Worm (Caenorhabditis elegans) whole organism, mixed stage, embryonic: ENCODE measurements around the gene F58H1.3.
A peak's percentile ranks its signal among the peaks of the same experiment; 100 is the strongest.

Experiments used
- M03D4.4 ChIP-seq: sonication (generic microtip); optimal IDR thresholded peaks from 2 replicates; lab custom pipeline; 2017; ENCODE audit warnings: mild to moderate bottlenecking, missing genetic modification characterization, missing compliant biosample characterization
- bed-3 ChIP-seq: fragments of 200-800 bp; sonication (Bioruptor generic); optimal IDR thresholded peaks from 3 replicates; lab custom pipeline; 2018; ENCODE audit warnings: mild to moderate bottlenecking, missing genetic modification characterization, moderate library complexity, missing compliant biosample characterization
- blmp-1 ChIP-seq: fragments of 150-350 bp; optimal IDR thresholded peaks from 2 replicates; lab custom pipeline; 2014; ENCODE audit warnings: missing biosample characterization, missing genetic modification characterization
- ceh-39 ChIP-seq: fragments of 150-350 bp; optimal IDR thresholded peaks from 2 replicates; lab custom pipeline; 2014; ENCODE audit warnings: missing biosample characterization, missing genetic modification characterization
- ceh-43 ChIP-seq: fragments of 200-800 bp; sonication (Bioruptor generic); optimal IDR thresholded peaks from 2 replicates; lab custom pipeline; 2018; ENCODE audit warnings: mild to moderate bottlenecking, missing genetic modification characterization, moderate library complexity, missing compliant biosample characterization
- ceh-83 ChIP-seq: fragments of 200-800 bp; sonication (Bioruptor generic); optimal IDR thresholded peaks from 2 replicates; lab custom pipeline; 2018; ENCODE audit warnings: mild to moderate bottlenecking, missing genetic modification characterization, missing compliant biosample characterization
- ces-1 ChIP-seq: fragments of 150-350 bp; optimal IDR thresholded peaks from 2 replicates; lab custom pipeline; 2014; ENCODE audit warnings: missing biosample characterization, missing genetic modification reagents, missing genetic modification characterization
- cnd-1 ChIP-seq: fragments of 200-800 bp; sonication (Bioruptor generic); optimal IDR thresholded peaks from 2 replicates; lab custom pipeline; 2018; ENCODE audit warnings: mild to moderate bottlenecking, missing genetic modification characterization, missing compliant biosample characterization
- drap-1 ChIP-seq: fragments of 200-800 bp; sonication (Bioruptor generic); optimal IDR thresholded peaks from 3 replicates; lab custom pipeline; 2018; ENCODE audit warnings: mild to moderate bottlenecking, missing genetic modification characterization, missing compliant biosample characterization
- elt-3 ChIP-seq: fragments of 150-350 bp; optimal IDR thresholded peaks from 2 replicates; lab custom pipeline; 2014; ENCODE audit warnings: missing biosample characterization, missing genetic modification characterization
- flh-1 ChIP-seq: fragments of 200-800 bp; sonication (Bioruptor generic); optimal IDR thresholded peaks from 2 replicates; lab custom pipeline; 2018; ENCODE audit warnings: mild to moderate bottlenecking, missing genetic modification characterization, moderate library complexity, missing compliant biosample characterization
- ham-2 ChIP-seq: fragments of 200-800 bp; sonication (Bioruptor generic); optimal IDR thresholded peaks from 2 replicates; lab custom pipeline; 2018; ENCODE audit warnings: mild to moderate bottlenecking, missing genetic modification characterization, missing compliant biosample characterization
- hlh-1 ChIP-seq: fragments of 150-350 bp; optimal IDR thresholded peaks from 2 replicates; lab custom pipeline; 2014; ENCODE audit warnings: missing biosample characterization, missing genetic modification reagents, missing genetic modification characterization
- lin-13 ChIP-seq: fragments of 150-350 bp; optimal IDR thresholded peaks from 2 replicates; lab custom pipeline; 2014; ENCODE audit warnings: missing biosample characterization, missing genetic modification characterization
- lin-32 ChIP-seq: fragments of 200-800 bp; sonication (Bioruptor generic); optimal IDR thresholded peaks from 2 replicates; lab custom pipeline; 2018; ENCODE audit warnings: mild to moderate bottlenecking, missing genetic modification characterization, missing compliant biosample characterization
- lsy-2 ChIP-seq: fragments of 150-350 bp; optimal IDR thresholded peaks from 2 replicates; lab custom pipeline; 2014; ENCODE audit warnings: missing biosample characterization, missing genetic modification characterization
- mab-5 ChIP-seq: fragments of 150-350 bp; optimal IDR thresholded peaks from 2 replicates; lab custom pipeline; 2014; ENCODE audit warnings: missing biosample characterization, missing genetic modification characterization
- mep-1 ChIP-seq: fragments of 150-350 bp; optimal IDR thresholded peaks from 2 replicates; lab custom pipeline; 2017; ENCODE audit warnings: missing biosample characterization, missing genetic modification reagents, missing genetic modification characterization, inconsistent platforms
- mls-2 ChIP-seq: sonication (generic microtip); optimal IDR thresholded peaks from 2 replicates; lab custom pipeline; 2016; ENCODE audit warnings: mild to moderate bottlenecking, missing genetic modification characterization, moderate library complexity, missing compliant biosample characterization
- nhr-12 ChIP-seq: fragments of 150-350 bp; optimal IDR thresholded peaks from 2 replicates; lab custom pipeline; 2014; ENCODE audit warnings: missing biosample characterization, missing genetic modification characterization
- nhr-237 ChIP-seq: fragments of 150-350 bp; optimal IDR thresholded peaks from 2 replicates; lab custom pipeline; 2014; ENCODE audit warnings: missing biosample characterization, missing genetic modification characterization
- nhr-76 ChIP-seq: sonication (generic microtip); optimal IDR thresholded peaks from 2 replicates; lab custom pipeline; 2017; ENCODE audit warnings: missing biosample characterization, missing genetic modification characterization
- pha-4 ChIP-seq: fragments of 150-350 bp; optimal IDR thresholded peaks from 2 replicates; lab custom pipeline; 2018; ENCODE audit warnings: missing biosample characterization, missing genetic modification reagents, missing genetic modification characterization
- snpc-4 ChIP-seq: fragments of 150-350 bp; optimal IDR thresholded peaks from 2 replicates; lab custom pipeline; 2014; ENCODE audit warnings: missing biosample characterization, missing genetic modification characterization
- sptf-1 ChIP-seq: sonication (generic microtip); optimal IDR thresholded peaks from 2 replicates; lab custom pipeline; 2017; ENCODE audit warnings: mild to moderate bottlenecking, missing genetic modification characterization, moderate library complexity, missing compliant biosample characterization
- tbx-8 ChIP-seq: fragments of 200-800 bp; sonication (Bioruptor generic); optimal IDR thresholded peaks from 2 replicates; lab custom pipeline; 2018; ENCODE audit warnings: mild to moderate bottlenecking, missing genetic modification characterization, moderate library complexity, missing compliant biosample characterization
- unc-39 ChIP-seq: fragments of 150-350 bp; optimal IDR thresholded peaks from 2 replicates; lab custom pipeline; 2014; ENCODE audit warnings: missing biosample characterization, missing genetic modification characterization
- unc-62 ChIP-seq: fragments of 150-350 bp; optimal IDR thresholded peaks from 2 replicates; lab custom pipeline; 2014; ENCODE audit warnings: missing biosample characterization, missing genetic modification reagents, missing genetic modification characterization
- zip-8 ChIP-seq: fragments of 150-350 bp; optimal IDR thresholded peaks from 2 replicates; lab custom pipeline; 2014; ENCODE audit warnings: missing biosample characterization, missing genetic modification characterization
- ztf-11 ChIP-seq: fragments of 150-350 bp; optimal IDR thresholded peaks from 2 replicates; lab custom pipeline; 2014; ENCODE audit warnings: missing biosample characterization, missing genetic modification characterization

Gene F58H1.3

DNA sequence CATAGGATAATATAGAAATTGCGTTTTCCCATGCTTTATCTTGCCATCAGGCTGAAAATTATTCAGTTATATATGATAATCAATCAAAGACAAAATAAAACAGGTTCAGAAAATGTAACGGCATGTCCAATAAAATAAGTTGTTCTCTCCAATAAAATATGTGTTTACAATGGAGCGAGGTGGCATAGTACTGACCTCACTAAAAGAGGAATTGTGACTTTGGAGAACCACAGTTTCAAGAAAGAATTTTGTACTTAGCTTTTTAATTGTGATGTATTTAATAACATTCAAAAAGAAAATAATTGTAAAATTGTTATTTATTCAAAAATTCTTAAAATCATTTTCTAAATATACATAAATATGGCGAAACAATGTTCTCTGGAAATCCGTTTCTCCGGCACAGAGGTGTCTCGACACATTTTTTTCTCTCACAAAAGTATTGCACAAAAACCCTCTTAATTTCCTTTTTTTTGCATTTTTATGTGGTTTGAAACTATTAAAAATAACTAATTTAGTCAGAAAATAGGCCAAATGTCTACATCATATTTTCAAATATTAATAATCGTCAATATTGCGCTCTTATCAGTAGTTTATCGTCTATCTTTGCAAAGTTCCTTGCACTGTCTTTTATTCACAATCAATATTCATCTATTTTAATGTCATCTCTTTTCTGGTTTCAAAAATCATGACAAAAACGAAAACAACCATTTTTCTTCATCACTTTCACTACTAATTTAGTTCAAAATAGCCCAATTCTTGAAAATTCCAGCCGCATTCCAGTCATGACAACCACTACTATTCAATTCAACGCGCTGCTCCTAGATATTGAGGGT is at the start of gene F58H1.3, which contains the start of gene aman-2:
Gene F58H1.3, plus strand, starts transcription at position 783 of the 833 bp plus-strand sequence.
Gene aman-2, minus strand, starts transcription at position 51 of the 833 bp plus-strand sequence.
- no peak for TF ChIP-seq unc-62 (GFP tag; lab: Kevin White, UChicago)
- no peak for TF ChIP-seq ztf-11 (tag; lab: Kevin White, UChicago)
- no peak for TF ChIP-seq hlh-1
- TF ChIP-seq ceh-39 (tag; lab: Kevin White, UChicago), result peak; percentile 44
- peak; percentile 55 for TF ChIP-seq sptf-1 (tag; lab: Kevin White, UChicago)
- no peak for TF ChIP-seq mls-2 (tag; lab: Kevin White, UChicago)
- TF ChIP-seq mab-5 (tag; lab: Kevin White, UChicago), result no peak
- TF ChIP-seq bed-3 (GFP tag; lab: Kevin White, UChicago), result peak; percentile 8
- TF ChIP-seq unc-39 (tag; lab: Kevin White, UChicago), result no peak
- TF ChIP-seq blmp-1 (tag; lab: Kevin White, UChicago), result no peak
- no peak for TF ChIP-seq nhr-12 (tag; lab: Kevin White, UChicago)
- TF ChIP-seq mep-1 (tag; lab: Kevin White, UChicago), result peak; percentile 46
- TF ChIP-seq zip-8, result no peak
- TF ChIP-seq cnd-1, result peak; percentile 51
- TF ChIP-seq ceh-43 (GFP tag; lab: Kevin White, UChicago), result peak; percentile 21
- TF ChIP-seq lsy-2 (tag; lab: Kevin White, UChicago), result peak; percentile 31
- TF ChIP-seq drap-1 (GFP tag; lab: Kevin White, UChicago), result no peak
- TF ChIP-seq ces-1 (GFP tag; lab: Kevin White, UChicago), result peak; percentile 44
- peak; percentile 81 for TF ChIP-seq nhr-237 (tag; lab: Kevin White, UChicago)
- TF ChIP-seq ham-2 (GFP tag; lab: Kevin White, UChicago), result no peak
- peak; percentile 3 for TF ChIP-seq lin-32 (GFP tag; lab: Kevin White, UChicago)

DNA sequence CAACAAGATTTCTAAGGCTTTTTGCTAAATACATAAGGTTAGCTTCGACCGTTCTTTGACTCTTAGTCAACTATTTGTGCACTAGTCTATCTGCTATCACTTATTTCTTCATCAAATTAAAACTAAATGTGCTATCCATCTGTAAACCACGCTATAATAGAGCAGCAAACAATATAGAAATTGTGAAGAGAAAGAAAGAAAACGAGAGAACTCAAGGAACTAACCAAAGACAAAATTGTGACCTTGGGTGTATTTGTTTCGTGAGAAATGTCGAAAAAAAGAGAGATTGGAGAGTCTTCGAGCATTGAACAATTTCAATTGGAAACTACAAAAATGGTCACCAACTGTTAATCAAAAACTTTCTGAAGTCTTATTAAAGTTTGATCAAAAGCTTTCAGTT is 48.7 kb upstream of the F58H1.3 start:
- TF ChIP-seq lin-13 (tag; lab: Kevin White, UChicago), result no peak
- TF ChIP-seq mep-1 (tag; lab: Kevin White, UChicago), result no peak
- no peak for TF ChIP-seq ceh-39 (tag; lab: Kevin White, UChicago)
- no peak for TF ChIP-seq snpc-4
- TF ChIP-seq zip-8, result no peak
- TF ChIP-seq ceh-43 (GFP tag; lab: Kevin White, UChicago), result no peak

DNA sequence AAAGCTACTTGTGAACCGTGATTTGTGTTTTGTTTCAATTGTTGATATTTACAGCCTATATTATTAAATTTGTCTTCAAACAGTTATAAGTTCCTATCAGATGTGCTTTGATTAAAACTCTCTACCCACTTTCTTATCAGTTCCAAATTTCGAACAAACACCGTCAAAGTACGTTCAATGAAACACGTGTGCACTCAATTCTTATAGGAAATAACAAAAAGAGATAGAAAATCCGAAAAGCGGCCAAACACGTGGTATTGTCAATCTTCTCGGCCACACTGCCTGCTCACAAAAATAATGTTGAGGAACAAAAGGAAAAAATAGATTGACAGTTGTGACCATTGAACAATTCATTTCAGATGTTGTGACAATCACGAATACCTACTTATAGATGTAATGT is 47.8 kb upstream of the F58H1.3 start:
- no peak for TF ChIP-seq nhr-12 (tag; lab: Kevin White, UChicago)
- no peak for TF ChIP-seq pha-4
- no peak for TF ChIP-seq M03D4.4
- TF ChIP-seq blmp-1 (tag; lab: Kevin White, UChicago), result no peak
- no peak for TF ChIP-seq ces-1 (GFP tag; lab: Kevin White, UChicago)
- no peak for TF ChIP-seq bed-3 (GFP tag; lab: Kevin White, UChicago)
- TF ChIP-seq snpc-4, result no peak
- no peak for TF ChIP-seq mls-2 (tag; lab: Kevin White, UChicago)

DNA sequence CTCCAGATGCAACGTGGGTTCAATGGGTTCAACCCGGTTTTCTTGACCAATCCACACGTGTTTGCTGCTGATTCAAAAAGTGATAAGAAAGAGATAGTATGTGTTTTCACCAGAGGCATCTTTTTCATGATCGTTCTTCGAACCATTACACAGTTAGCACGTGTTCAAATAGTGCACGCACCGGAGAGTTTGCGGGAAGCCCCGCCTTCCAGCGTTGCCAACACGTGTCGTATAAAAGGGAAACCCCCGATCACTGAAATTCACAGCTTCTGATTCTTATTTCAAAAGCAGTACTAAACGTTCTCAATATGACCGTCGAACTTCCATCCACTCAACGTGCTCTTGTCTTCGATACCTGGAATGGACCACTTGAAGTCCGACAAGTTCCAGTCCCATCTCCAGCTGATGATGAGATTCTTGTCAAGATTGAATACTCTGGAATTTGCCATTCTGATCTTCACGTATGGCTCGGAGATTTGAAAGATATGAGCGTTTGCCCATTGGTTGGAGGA is 45.7 kb upstream of the F58H1.3 start, which contains the start of gene adh-1:
Gene adh-1, plus strand, starts transcription at position 261 of the 512 bp plus-strand sequence.
- TF ChIP-seq blmp-1 (tag; lab: Kevin White, UChicago), result no peak
- TF ChIP-seq ceh-43 (GFP tag; lab: Kevin White, UChicago), result no peak
- TF ChIP-seq ham-2 (GFP tag; lab: Kevin White, UChicago), result no peak
- no peak for TF ChIP-seq drap-1 (GFP tag; lab: Kevin White, UChicago)
- TF ChIP-seq ces-1 (GFP tag; lab: Kevin White, UChicago), result no peak
- no peak for TF ChIP-seq cnd-1
- TF ChIP-seq tbx-8 (GFP tag; lab: Kevin White, UChicago), result no peak
- TF ChIP-seq flh-1 (GFP tag; lab: Kevin White, UChicago), result no peak
- TF ChIP-seq pha-4, result no peak
- TF ChIP-seq lsy-2 (tag; lab: Kevin White, UChicago), result no peak
- TF ChIP-seq nhr-12 (tag; lab: Kevin White, UChicago), result no peak
- no peak for TF ChIP-seq nhr-237 (tag; lab: Kevin White, UChicago)
- no peak for TF ChIP-seq ceh-83
- TF ChIP-seq bed-3 (GFP tag; lab: Kevin White, UChicago), result no peak
- no peak for TF ChIP-seq unc-62 (GFP tag; lab: Kevin White, UChicago)
- no peak for TF ChIP-seq ceh-39 (tag; lab: Kevin White, UChicago)
- TF ChIP-seq elt-3 (tag; lab: Kevin White, UChicago), result no peak
- TF ChIP-seq M03D4.4, result no peak
- no peak for TF ChIP-seq sptf-1 (tag; lab: Kevin White, UChicago)
- TF ChIP-seq nhr-76, result no peak
